Worm (Caenorhabditis elegans) whole organism, young adult: ENCODE measurements around the gene T23E7.6.

Experiments
- B0019.2 ChIP-seq: fragments of 200-800 bp; sonication (Bioruptor generic); conservative IDR thresholded peaks from 2 replicates; pipeline ENCODE4 v1.3.6; 2022; ENCODE audit warnings: missing genetic modification reagents, missing genetic modification characterization, missing compliant biosample characterization
- F23B12.7 ChIP-seq: sonication (generic microtip); optimal IDR thresholded peaks from 2 replicates; lab custom pipeline; 2017; ENCODE audit warnings: missing genetic modification characterization, mild to moderate bottlenecking, missing compliant biosample characterization, antibody characterized with exemption, moderate library complexity; ENCODE audit not compliant: insufficient read depth
- F39B2.1 ChIP-seq: fragments of 200-800 bp; sonication (Bioruptor generic); IDR thresholded peaks from 2 replicates; pipeline ENCODE4 v1.3.6; 2022; ENCODE audit warnings: missing genetic modification reagents, missing genetic modification characterization, missing compliant biosample characterization
- F55B11.4 ChIP-seq: sonication (generic microtip); optimal IDR thresholded peaks from 2 replicates; lab custom pipeline; 2016; ENCODE audit warnings: missing compliant biosample characterization, missing genetic modification characterization, borderline replicate concordance; ENCODE audit not compliant: insufficient read depth
- F57A8.1 ChIP-seq: fragments of 200-800 bp; sonication (Bioruptor generic); optimal IDR thresholded peaks from 2 replicates; lab custom pipeline; 2018; ENCODE audit warnings: mild to moderate bottlenecking, missing genetic modification characterization, moderate library complexity, missing compliant biosample characterization
- K11D2.4 ChIP-seq: fragments of 200-800 bp; sonication (Bioruptor generic); IDR thresholded peaks from 2 replicates; pipeline ENCODE4 v1.3.6; 2022; ENCODE audit warnings: missing genetic modification reagents, missing genetic modification characterization, missing compliant biosample characterization
- K12H6.12 ChIP-seq: fragments of 200-800 bp; sonication (Bioruptor generic); optimal IDR thresholded peaks from 2 replicates; lab custom pipeline; 2018; ENCODE audit warnings: mild to moderate bottlenecking, missing genetic modification characterization, missing compliant biosample characterization
- Y95B8A.8 ChIP-seq: fragments of 200-800 bp; sonication (Bioruptor generic); IDR thresholded peaks from 2 replicates; pipeline ENCODE4 v1.3.6; 2022; ENCODE audit warnings: missing genetic modification reagents, missing genetic modification characterization, missing compliant biosample characterization
- akir-1 ChIP-seq: fragments of 200-800 bp; sonication (Bioruptor generic); optimal IDR thresholded peaks from 2 replicates; lab custom pipeline; 2018; ENCODE audit warnings: mild to moderate bottlenecking, missing genetic modification characterization, moderate library complexity, missing compliant biosample characterization
- aptf-3 ChIP-seq: fragments of 200-800 bp; sonication (Bioruptor generic); IDR thresholded peaks from 2 replicates; pipeline ENCODE4 v1.3.6; 2022; ENCODE audit warnings: missing genetic modification characterization, missing compliant biosample characterization
- attf-5 ChIP-seq: fragments of 200-800 bp; sonication (Bioruptor generic); optimal IDR thresholded peaks from 2 replicates; lab custom pipeline; 2018; ENCODE audit warnings: mild to moderate bottlenecking, missing genetic modification characterization, missing compliant biosample characterization
- bed-2 ChIP-seq: fragments of 200-800 bp; sonication (Bioruptor generic); IDR thresholded peaks from 2 replicates; pipeline ENCODE4 v1.3.6; 2022; ENCODE audit warnings: missing genetic modification reagents, missing genetic modification characterization, missing compliant biosample characterization
- ccch-3 ChIP-seq: fragments of 200-800 bp; sonication (Bioruptor generic); optimal IDR thresholded peaks from 2 replicates; lab custom pipeline; 2018; ENCODE audit warnings: mild to moderate bottlenecking, missing genetic modification characterization, missing compliant biosample characterization
- ceh-100 ChIP-seq: fragments of 200-800 bp; sonication (Bioruptor generic); IDR thresholded peaks from 2 replicates; pipeline ENCODE4 v1.3.6; 2022; ENCODE audit warnings: missing genetic modification reagents, missing genetic modification characterization, missing compliant biosample characterization
- die-1 ChIP-seq: sonication (generic microtip); optimal IDR thresholded peaks from 2 replicates; lab custom pipeline; 2016; ENCODE audit warnings: missing genotype, mild to moderate bottlenecking, missing genetic modification characterization, missing compliant biosample characterization
- dox-1 ChIP-seq: fragments of 200-800 bp; sonication (Bioruptor generic); IDR thresholded peaks from 2 replicates; pipeline ENCODE4 v1.3.6; 2022; ENCODE audit warnings: missing genetic modification reagents, missing genetic modification characterization, missing compliant biosample characterization
- dpl-1 ChIP-seq: fragments of 150-350 bp; optimal IDR thresholded peaks from 2 replicates; lab custom pipeline; 2014; ENCODE audit warnings: missing biosample characterization, missing genetic modification reagents, missing genetic modification characterization
- efl-1 ChIP-seq: fragments of 150-350 bp; optimal IDR thresholded peaks from 2 replicates; lab custom pipeline; 2014; ENCODE audit warnings: missing biosample characterization, missing genetic modification reagents, missing genetic modification characterization
- egl-44 ChIP-seq: fragments of 200-800 bp; sonication (Bioruptor generic); IDR thresholded peaks from 2 replicates; pipeline ENCODE4 v1.3.6; 2022; ENCODE audit warnings: missing genetic modification reagents, missing genetic modification characterization, missing compliant biosample characterization
- egrh-3 ChIP-seq: fragments of 200-800 bp; sonication (Bioruptor generic); IDR thresholded peaks from 2 replicates; pipeline ENCODE4 v1.3.6; 2022; ENCODE audit warnings: missing genetic modification reagents, missing genetic modification characterization, missing compliant biosample characterization
- hlh-26 ChIP-seq: fragments of 200-800 bp; sonication (Bioruptor generic); conservative IDR thresholded peaks from 2 replicates; pipeline ENCODE4 v1.3.6; 2022; ENCODE audit warnings: missing genetic modification reagents, missing genetic modification characterization, missing compliant biosample characterization
- let-607 ChIP-seq, 2 experiments: fragments of 200-800 bp in 1 of 2; sonication (Bioruptor generic) in 1 of 2; sonication (generic microtip) in 1 of 2; optimal IDR thresholded peaks; 2 replicates each; lab custom pipeline; 2016 to 2018; ENCODE audit warnings: mild to moderate bottlenecking in 2 of 2, missing compliant biosample characterization in 2 of 2, missing genetic modification characterization in 2 of 2, moderate library complexity in 2 of 2, missing genotype in 1 of 2
- lin-26 ChIP-seq: fragments of 200-800 bp; sonication (Bioruptor generic); IDR thresholded peaks from 2 replicates; pipeline ENCODE4 v1.3.6; 2022; ENCODE audit warnings: missing genetic modification reagents, missing genetic modification characterization, missing compliant biosample characterization
- lin-35 ChIP-seq, 3 experiments: fragments of 150-350 bp in 2 of 3; sonication (generic microtip) in 1 of 3; optimal IDR thresholded peaks; 2 replicates each; lab custom pipeline; 2014 to 2018; ENCODE audit warnings: missing biosample characterization in 3 of 3, missing genetic modification characterization in 3 of 3, missing genetic modification reagents in 3 of 3
- lin-40 ChIP-seq: sonication (generic microtip); optimal IDR thresholded peaks from 2 replicates; lab custom pipeline; 2016; ENCODE audit warnings: missing genetic modification characterization, mild to moderate bottlenecking, missing compliant biosample characterization, missing genotype, missing genetic modification reagents
- lsl-1 ChIP-seq: fragments of 200-800 bp; sonication (Bioruptor generic); optimal IDR thresholded peaks from 2 replicates; lab custom pipeline; 2018; ENCODE audit warnings: mild to moderate bottlenecking, missing genetic modification characterization, moderate library complexity, missing compliant biosample characterization
- lsy-27 ChIP-seq: sonication (generic microtip); optimal IDR thresholded peaks from 2 replicates; lab custom pipeline; 2017; ENCODE audit warnings: missing genetic modification characterization, mild to moderate bottlenecking, missing compliant biosample characterization, antibody characterized with exemption, missing genotype, borderline replicate concordance; ENCODE audit not compliant: insufficient read depth
- madf-10 ChIP-seq: sonication (generic microtip); optimal IDR thresholded peaks from 2 replicates; lab custom pipeline; 2016; ENCODE audit warnings: mild to moderate bottlenecking, missing genetic modification characterization, missing compliant biosample characterization
- madf-3 ChIP-seq: fragments of 200-800 bp; sonication (Bioruptor generic); IDR thresholded peaks from 2 replicates; pipeline ENCODE4 v1.3.6; 2022; ENCODE audit warnings: missing genetic modification reagents, missing genetic modification characterization, missing compliant biosample characterization
- mel-28 ChIP-seq: sonication (generic microtip); optimal IDR thresholded peaks from 2 replicates; lab custom pipeline; 2016; ENCODE audit warnings: borderline replicate concordance, mild to moderate bottlenecking, missing genetic modification characterization, missing compliant biosample characterization
- mes-4 ChIP-seq: sonication (generic microtip); optimal IDR thresholded peaks from 2 replicates; lab custom pipeline; 2016; ENCODE audit warnings: missing genotype, missing genetic modification characterization, missing compliant biosample characterization
- nfyb-1 ChIP-seq: fragments of 200-800 bp; sonication (Bioruptor generic); IDR thresholded peaks from 2 replicates; pipeline ENCODE4 v1.3.6; 2022; ENCODE audit warnings: missing genetic modification reagents, missing genetic modification characterization, missing compliant biosample characterization
- nhr-179 ChIP-seq: sonication (generic microtip); optimal IDR thresholded peaks from 2 replicates; lab custom pipeline; 2016; ENCODE audit warnings: mild to moderate bottlenecking, missing genetic modification characterization, missing compliant biosample characterization
- nhr-80 ChIP-seq: sonication (generic microtip); optimal IDR thresholded peaks from 2 replicates; lab custom pipeline; 2016; ENCODE audit warnings: missing genetic modification characterization, missing compliant biosample characterization
- pbrm-1 ChIP-seq: fragments of 200-800 bp; sonication (Bioruptor generic); IDR thresholded peaks from 2 replicates; pipeline ENCODE4 v1.3.6; 2022; ENCODE audit warnings: missing genetic modification reagents, missing genetic modification characterization, missing compliant biosample characterization
- sea-2 ChIP-seq: fragments of 200-800 bp; sonication (Bioruptor generic); IDR thresholded peaks from 2 replicates; pipeline ENCODE4 v1.3.6; 2022; ENCODE audit warnings: missing genetic modification characterization, missing compliant biosample characterization
- snpc-1.1 ChIP-seq: sonication (generic microtip); optimal IDR thresholded peaks from 2 replicates; lab custom pipeline; 2017; ENCODE audit warnings: missing genetic modification characterization, mild to moderate bottlenecking, missing compliant biosample characterization, antibody characterized with exemption, moderate library complexity, missing genotype, missing genetic modification reagents; ENCODE audit not compliant: insufficient read depth
- snpc-4 ChIP-seq, 5 experiments: fragments of 150-350 bp in 1 of 5; sonication (generic microtip) in 4 of 5; optimal IDR thresholded peaks; 2 replicates each; lab custom pipeline; 2014 to 2018; ENCODE audit warnings: missing genetic modification characterization in 5 of 5, missing biosample characterization in 3 of 5, antibody characterized with exemption in 2 of 5, mild to moderate bottlenecking in 2 of 5, missing compliant biosample characterization in 2 of 5, missing genotype in 2 of 5, moderate library complexity in 2 of 5, missing genetic modification reagents in 1 of 5
- tbp1 ChIP-seq: fragments of 200-800 bp; sonication (Bioruptor generic); optimal IDR thresholded peaks from 2 replicates; lab custom pipeline; 2018; ENCODE audit warnings: mild to moderate bottlenecking, missing genetic modification characterization, missing compliant biosample characterization
- unc-62 ChIP-seq: fragments of 150-350 bp; optimal IDR thresholded peaks from 2 replicates; lab custom pipeline; 2014; ENCODE audit warnings: missing biosample characterization, missing genetic modification reagents, missing genetic modification characterization
- zfh-2 ChIP-seq: fragments of 200-800 bp; sonication (Bioruptor generic); conservative IDR thresholded peaks from 2 replicates; pipeline ENCODE4 v1.3.6; 2022; ENCODE audit warnings: missing genetic modification reagents, missing genetic modification characterization, missing compliant biosample characterization
- ztf-18 ChIP-seq: sonication (generic microtip); optimal IDR thresholded peaks from 2 replicates; lab custom pipeline; 2016; ENCODE audit warnings: missing genotype, mild to moderate bottlenecking, missing genetic modification characterization, missing compliant biosample characterization
- ztf-22 ChIP-seq: fragments of 200-800 bp; sonication (Bioruptor generic); optimal IDR thresholded peaks from 2 replicates; lab custom pipeline; 2018; ENCODE audit warnings: mild to moderate bottlenecking, missing genetic modification characterization, moderate library complexity, missing compliant biosample characterization

The T23E7.6 gene

ce11 chrX:17633166-17633565 lies 51.4 kb downstream of the T23E7.6 start (continued):
- TF ChIP-seq sea-2 (GFP tag; lab: Robert Waterston, UW) (no peak), lin-40 (tag; lab: Kevin White, UChicago) (peak; percentile 33), efl-1 (GFP tag; lab: Kevin White, UChicago) (no peak), lin-26 (GFP tag; lab: Robert Waterston, UW) (peak; percentile 58; the same call in 1 of the 2 replicates), F39B2.1 (GFP tag; lab: Robert Waterston, UW) (no peak), egl-44 (GFP tag; lab: Robert Waterston, UW) (no peak), hlh-26 (no peak), pbrm-1 (no peak), ccch-3 (GFP tag; lab: Kevin White, UChicago) (no peak), dox-1 (peak; percentile 34; the same call in 1 of the 2 replicates), F57A8.1 (GFP tag; lab: Kevin White, UChicago) (no peak), B0019.2 (GFP tag; lab: Robert Waterston, UW) (no peak), nhr-179 (no peak), madf-10 (tag; lab: Kevin White, UChicago) (no peak), ztf-18 (tag; lab: Kevin White, UChicago) (no peak), bed-2 (GFP tag; lab: Robert Waterston, UW) (no peak), die-1 (tag; lab: Kevin White, UChicago) (peak; percentile 25), ceh-100 (GFP tag; lab: Robert Waterston, UW) (no peak), tbp1 (GFP tag; lab: Kevin White, UChicago) (no peak), egrh-3 (GFP tag; lab: Robert Waterston, UW) (no peak), lin-35 (GFP tag; optimal IDR thresholded peaks at IDR 0.05; lab: Kevin White, UChicago) (no peak), mel-28 (tag; lab: Kevin White, UChicago) (no peak), madf-3 (GFP tag; lab: Robert Waterston, UW) (no peak), F55B11.4 (tag; lab: Kevin White, UChicago) (no peak), lsy-27 (no peak), let-607 (tag; optimal IDR thresholded peaks at IDR 0.05; lab: Kevin White, UChicago) (no peak), unc-62 (GFP tag; lab: Kevin White, UChicago) (no peak)

- TF ChIP-seq F55B11.4 (tag; lab: Kevin White, UChicago) (no peak), attf-5 (GFP tag; lab: Kevin White, UChicago) (peak; percentile 5), die-1 (tag; lab: Kevin White, UChicago) (no peak), lsl-1 (GFP tag; lab: Kevin White, UChicago) (no peak), nhr-80 (tag; lab: Kevin White, UChicago) (peak; percentile 14), dox-1 (peak; percentile 50; the same call in 1 of the 2 replicates), F57A8.1 (GFP tag; lab: Kevin White, UChicago) (no peak), snpc-1.1 (tag; lab: Kevin White, UChicago) (no peak), nfyb-1 (GFP tag; lab: Robert Waterston, UW) (peak; percentile 15; the same call in 1 of the 2 replicates), aptf-3 (GFP tag; lab: Robert Waterston, UW) (no peak), mes-4 (no peak)
Observed at ce11 chrX:17631703-17632102, 52.9 kb downstream of the T23E7.6 start.

- TF ChIP-seq Y95B8A.8 (GFP tag; lab: Robert Waterston, UW) (no peak), ztf-22 (GFP tag; lab: Kevin White, UChicago) (peak; percentile 51), akir-1 (no peak), nhr-80 (tag; lab: Kevin White, UChicago) (peak; percentile 73), snpc-4 (GFP tag; optimal IDR thresholded peaks at IDR 0.05; lab: Kevin White, UChicago) (no peak), snpc-4 (tag; optimal IDR thresholded peaks at IDR 0.05; lab: Kevin White, UChicago) (peak in 1 of 4 experiments; percentile 29), lin-26 (GFP tag; lab: Robert Waterston, UW) (0 out of 2 replicates have a peak, but pooled peaks have one; percentile 32), dpl-1 (GFP tag; lab: Kevin White, UChicago) (no peak), let-607 (tag; optimal IDR thresholded peaks at IDR 0.05; lab: Kevin White, UChicago) (peak; percentile 20 to 51), K12H6.12 (tag; lab: Kevin White, UChicago) (peak; percentile 36), nfyb-1 (GFP tag; lab: Robert Waterston, UW) (peak; percentile 77), madf-3 (GFP tag; lab: Robert Waterston, UW) (no peak), F23B12.7 (no peak), K11D2.4 (0 out of 2 replicates have a peak, but pooled peaks have one; percentile 30), zfh-2 (GFP tag; lab: Robert Waterston, UW) (peak; percentile 77), attf-5 (GFP tag; lab: Kevin White, UChicago) (peak; percentile 35)
Observed at ce11 chrX:17630888-17631287, 53.7 kb downstream of the T23E7.6 start.
